Fruit fly (Drosophila melanogaster): ENCODE data around the gene CG2017.

CG2017 gene

dm6 chr3R:5856215-5856614 is 6.0 kb downstream of the CG2017 start, which contains the start of the genes disp and ECSIT (continued):
- TF ChIP-seq inv (GFP tag; IDR thresholded peaks at IDR 0.05; ENCODE audit: partially characterized antibody) (no peak), klu (GFP tag; IDR thresholded peaks at IDR 0.05) (no peak), Xbp1 (GFP tag; optimal IDR thresholded peaks at IDR 0.05) (peak; percentile 33), vfl (GFP tag; optimal IDR thresholded peaks at IDR 0.05) (peak; percentile 27), CG14860 (GFP tag; IDR thresholded peaks at IDR 0.05; ENCODE audit: partially characterized antibody) (no peak), phol (tag; optimal IDR thresholded peaks at IDR 0.05) (no peak), lola (GFP tag; optimal IDR thresholded peaks at IDR 0.05) (no peak), crp (GFP tag; optimal IDR thresholded peaks at IDR 0.05) (peak; percentile 98), CG4424 (GFP tag; optimal IDR thresholded peaks at IDR 0.05) (peak; percentile 54), CG2120 (GFP tag; optimal IDR thresholded peaks at IDR 0.05) (peak; percentile 59), CG16813 (GFP tag; IDR thresholded peaks at IDR 0.05; ENCODE audit: partially characterized antibody) (peak; percentile 16; the same call in 1 of the 3 replicates), CG3847 (GFP tag; IDR thresholded peaks at IDR 0.05) (0 out of 2 replicates have a peak, but pooled peaks have one; percentile 22), BEAF-32 (GFP tag; optimal IDR thresholded peaks at IDR 0.05) (peak; percentile 47), CG9215 (GFP tag; IDR thresholded peaks at IDR 0.05) (no peak), Ets97D (GFP tag; optimal IDR thresholded peaks at IDR 0.05) (no peak), Ptx1 (GFP tag; IDR thresholded peaks at IDR 0.05) (peak; percentile 31; the same call in 1 of the 2 replicates), Myb (GFP tag; optimal IDR thresholded peaks at IDR 0.05) (peak; percentile 28), CG18764 (GFP tag; optimal IDR thresholded peaks at IDR 0.05) (peak; percentile 11), bbx (GFP tag; IDR thresholded peaks at IDR 0.05; ENCODE audit: partially characterized antibody) (no peak), tll (GFP tag; optimal IDR thresholded peaks at IDR 0.05) (peak; percentile 32 to 66), Dip3 (GFP tag; optimal IDR thresholded peaks at IDR 0.05) (peak; percentile 32), HmgZ (tag; optimal IDR thresholded peaks at IDR 0.05) (peak; percentile 59), gcm2 (GFP tag; optimal IDR thresholded peaks at IDR 0.05) (no peak), CG6813 (GFP tag; optimal IDR thresholded peaks at IDR 0.05) (no peak), Max (GFP tag; optimal IDR thresholded peaks at IDR 0.05) (peak; percentile 48), hth (optimal IDR thresholded peaks at IDR 0.05) (no peak), prd (optimal IDR thresholded peaks at IDR 0.05) (no peak), prd (GFP tag; IDR thresholded peaks at IDR 0.05) (0 out of 3 replicates have a peak, but pooled peaks have one; percentile 24), ab (GFP tag; optimal IDR thresholded peaks at IDR 0.05) (peak; percentile 3), CG10654 (GFP tag; optimal IDR thresholded peaks at IDR 0.05) (peak; percentile 20), Ets65A (GFP tag) (peak; percentile 94), CG11456 (GFP tag; IDR thresholded peaks at IDR 0.05) (no peak), psq (GFP tag; optimal IDR thresholded peaks at IDR 0.05) (no peak), CG3838 (GFP tag; optimal IDR thresholded peaks at IDR 0.05) (no peak), CG8944 (GFP tag; optimal IDR thresholded peaks at IDR 0.05) (no peak), CG4360 (GFP tag; IDR thresholded peaks at IDR 0.05) (peak; percentile 67), fd3F (GFP tag; optimal IDR thresholded peaks at IDR 0.05) (no peak), btn (GFP tag; optimal IDR thresholded peaks at IDR 0.05) (peak; percentile 3), Hr3 (GFP tag; optimal IDR thresholded peaks at IDR 0.05) (peak; percentile 22), jing (GFP tag; optimal IDR thresholded peaks at IDR 0.05) (no peak), pfk (GFP tag; optimal IDR thresholded peaks at IDR 0.05) (no peak), MBD-R2 (GFP tag; IDR thresholded peaks at IDR 0.05) (peak; percentile 81), TFAM (GFP tag; optimal IDR thresholded peaks at IDR 0.05) (no peak), CG9817 (tag; optimal IDR thresholded peaks at IDR 0.05) (peak; percentile 4), CG6854 (GFP tag; optimal IDR thresholded peaks at IDR 0.05) (peak; percentile 6), CG15514 (GFP tag; optimal IDR thresholded peaks at IDR 0.05) (peak; percentile 98), CG2712 (tag; optimal IDR thresholded peaks at IDR 0.05) (peak; percentile 88), CG3995 (GFP tag; optimal IDR thresholded peaks at IDR 0.05) (peak; percentile 55), CG34422 (GFP tag; IDR thresholded peaks at IDR 0.05) (no peak), MESR4 (GFP tag; optimal IDR thresholded peaks at IDR 0.05) (no peak), CG18619 (GFP tag; optimal IDR thresholded peaks at IDR 0.05) (no peak)
